Worm (Caenorhabditis elegans): ENCODE results near the gene tag-266.

tag-266 gene

ce11 chrIII:658357-658756 lies 18.3 kb upstream of the tag-266 start, which contains the start of gene C09F5.1:
C09F5.1 (plus strand) TSS chrIII:658709.
- TF ChIP-seq cog-1 (tag; optimal IDR thresholded peaks at IDR 0.05): no peak
- no peak for TF ChIP-seq flt-1 (GFP tag; IDR thresholded peaks at IDR 0.05)
- no peak for TF ChIP-seq med-1 (GFP tag; optimal IDR thresholded peaks at IDR 0.05; ENCODE audit: insufficient read depth)

ce11 chrIII:657241-657640 lies 17.2 kb upstream of the tag-266 start:
- TF ChIP-seq ref-1 (GFP tag; conservative IDR thresholded peaks at IDR 0.05) (no peak), med-1 (GFP tag; optimal IDR thresholded peaks at IDR 0.05; ENCODE audit: insufficient read depth) (no peak)

DNA sequence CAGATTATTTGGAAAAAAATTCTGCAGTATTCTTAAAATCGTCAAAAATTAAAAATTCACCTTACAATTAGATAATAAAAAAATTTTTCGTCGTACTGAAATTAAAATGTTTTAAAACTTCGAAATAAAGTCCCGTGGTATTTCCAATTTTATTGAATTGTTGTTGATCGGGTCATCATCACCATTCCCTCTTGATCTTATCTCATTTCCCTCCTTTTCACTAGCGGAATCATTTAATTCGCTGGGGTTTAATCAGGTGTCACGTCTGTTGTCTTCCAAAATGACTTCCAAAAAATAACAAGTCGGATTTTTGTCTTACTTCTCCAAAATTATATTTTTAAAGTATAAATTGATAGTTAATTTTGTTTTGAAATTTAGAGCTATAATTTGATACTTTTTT lies 16.6 kb upstream of the tag-266 start:
- TF ChIP-seq ztf-29 (GFP tag; IDR thresholded peaks at IDR 0.05): no peak
- no peak for TF ChIP-seq T22C8.4 (GFP tag; IDR thresholded peaks at IDR 0.05)
- no peak for TF ChIP-seq tab-1 (GFP tag; IDR thresholded peaks at IDR 0.05)
- TF ChIP-seq ref-1 (GFP tag; conservative IDR thresholded peaks at IDR 0.05): no peak

DNA sequence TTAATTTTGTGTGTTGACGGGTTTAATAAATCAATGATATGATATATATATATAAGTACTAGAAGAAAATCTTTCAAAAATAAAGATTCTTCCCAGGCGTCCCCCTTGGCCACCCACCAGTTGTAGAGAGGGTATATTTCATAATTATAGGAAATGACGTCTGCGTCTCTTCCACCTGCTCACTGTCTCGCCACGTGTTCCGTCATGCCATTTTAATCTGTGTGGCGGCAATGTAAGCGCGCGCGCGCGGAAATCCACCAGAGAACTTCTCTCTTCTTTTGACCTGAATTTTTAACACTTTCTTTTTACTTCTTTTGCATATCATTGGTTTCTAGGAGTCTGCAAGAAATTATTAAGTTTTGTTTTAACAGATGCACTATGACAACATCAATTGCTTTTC lies 14.3 kb upstream of the tag-266 start:
- TF ChIP-seq ref-1 (GFP tag; conservative IDR thresholded peaks at IDR 0.05) (no peak), ztf-29 (GFP tag; IDR thresholded peaks at IDR 0.05) (no peak), klf-2 (GFP tag; conservative IDR thresholded peaks at IDR 0.05) (no peak), T22C8.4 (GFP tag; IDR thresholded peaks at IDR 0.05) (no peak), med-1 (GFP tag; optimal IDR thresholded peaks at IDR 0.05; ENCODE audit: insufficient read depth) (no peak), ztf-23 (GFP tag; IDR thresholded peaks at IDR 0.05) (no peak), cog-1 (tag; optimal IDR thresholded peaks at IDR 0.05) (no peak), flt-1 (GFP tag; IDR thresholded peaks at IDR 0.05) (no peak), tab-1 (GFP tag; IDR thresholded peaks at IDR 0.05) (no peak)

DNA sequence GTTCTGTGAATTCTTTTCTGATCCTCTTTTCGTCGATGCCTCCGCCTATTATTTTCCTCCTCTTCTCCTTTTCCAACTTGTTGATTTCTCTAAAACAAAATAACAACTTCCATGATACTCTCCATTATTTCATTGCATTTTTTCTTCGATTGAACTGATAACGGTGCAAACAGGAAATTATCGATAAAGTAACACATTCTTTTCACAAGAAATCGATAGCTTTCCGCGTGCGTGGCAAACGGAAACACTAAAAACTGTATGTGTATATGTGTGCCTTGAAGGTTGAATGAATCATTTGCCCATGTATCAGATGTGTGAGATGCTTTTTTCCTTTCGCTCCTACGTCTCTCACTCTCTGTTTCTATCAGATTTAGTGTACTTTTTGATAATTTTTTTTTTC lies 11.6 kb upstream of the tag-266 start:
- TF ChIP-seq ref-1 (GFP tag; conservative IDR thresholded peaks at IDR 0.05): no peak
- TF ChIP-seq cog-1 (tag; optimal IDR thresholded peaks at IDR 0.05): no peak
- TF ChIP-seq ztf-23 (GFP tag; IDR thresholded peaks at IDR 0.05): no peak
- no peak for TF ChIP-seq tab-1 (GFP tag; IDR thresholded peaks at IDR 0.05)
- TF ChIP-seq ztf-29 (GFP tag; IDR thresholded peaks at IDR 0.05): no peak
- no peak for TF ChIP-seq klf-2 (GFP tag; conservative IDR thresholded peaks at IDR 0.05)
- TF ChIP-seq T22C8.4 (GFP tag; IDR thresholded peaks at IDR 0.05): no peak
- no peak for TF ChIP-seq med-1 (GFP tag; optimal IDR thresholded peaks at IDR 0.05; ENCODE audit: insufficient read depth)
- TF ChIP-seq flt-1 (GFP tag; IDR thresholded peaks at IDR 0.05): no peak

- no peak for TF ChIP-seq flt-1 (GFP tag; IDR thresholded peaks at IDR 0.05)
- TF ChIP-seq T22C8.4 (GFP tag; IDR thresholded peaks at IDR 0.05): no peak
- TF ChIP-seq ztf-23 (GFP tag; IDR thresholded peaks at IDR 0.05): no peak
- no peak for TF ChIP-seq ztf-29 (GFP tag; IDR thresholded peaks at IDR 0.05)
- TF ChIP-seq tab-1 (GFP tag; IDR thresholded peaks at IDR 0.05): no peak
- no peak for TF ChIP-seq cog-1 (tag; optimal IDR thresholded peaks at IDR 0.05)
- TF ChIP-seq klf-2 (GFP tag; conservative IDR thresholded peaks at IDR 0.05): no peak
- no peak for TF ChIP-seq med-1 (GFP tag; optimal IDR thresholded peaks at IDR 0.05; ENCODE audit: insufficient read depth)
- TF ChIP-seq ref-1 (GFP tag; conservative IDR thresholded peaks at IDR 0.05): no peak
Observed at ce11 chrIII:650539-650938, 10.5 kb upstream of the tag-266 start.

- no peak for TF ChIP-seq klf-2 (GFP tag; conservative IDR thresholded peaks at IDR 0.05)
- no peak for TF ChIP-seq tab-1 (GFP tag; IDR thresholded peaks at IDR 0.05)
- no peak for TF ChIP-seq flt-1 (GFP tag; IDR thresholded peaks at IDR 0.05)
- TF ChIP-seq ztf-29 (GFP tag; IDR thresholded peaks at IDR 0.05): no peak
Observed at ce11 chrIII:649935-650334, 9.9 kb upstream of the tag-266 start.

DNA sequence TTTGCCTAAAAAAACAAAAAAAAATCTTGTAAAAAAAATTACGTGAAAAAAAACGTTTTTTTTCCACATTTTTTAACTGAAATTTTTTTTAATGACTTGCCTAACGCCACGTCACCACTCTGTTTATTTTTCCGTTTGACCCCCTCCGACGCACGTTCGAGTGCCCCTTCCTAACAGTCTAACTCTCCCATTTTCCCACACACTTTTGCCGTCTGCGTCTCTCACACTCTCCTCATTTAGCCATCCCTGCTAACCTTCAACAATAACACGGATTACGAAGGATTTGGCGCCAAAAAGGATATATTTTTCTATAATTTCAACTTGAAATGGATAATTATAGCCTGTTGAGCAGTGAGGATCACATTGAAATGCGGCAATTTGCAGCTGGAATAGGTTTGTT lies 7.2 kb upstream of the tag-266 start:
- TF ChIP-seq ref-1 (GFP tag; conservative IDR thresholded peaks at IDR 0.05) (no peak), ztf-23 (GFP tag; IDR thresholded peaks at IDR 0.05) (no peak), med-1 (GFP tag; optimal IDR thresholded peaks at IDR 0.05; ENCODE audit: insufficient read depth) (no peak), tab-1 (GFP tag; IDR thresholded peaks at IDR 0.05) (no peak), T22C8.4 (GFP tag; IDR thresholded peaks at IDR 0.05) (no peak), klf-2 (GFP tag; conservative IDR thresholded peaks at IDR 0.05) (no peak), flt-1 (GFP tag; IDR thresholded peaks at IDR 0.05) (no peak), cog-1 (tag; optimal IDR thresholded peaks at IDR 0.05) (no peak), ztf-29 (GFP tag; IDR thresholded peaks at IDR 0.05) (no peak)

DNA sequence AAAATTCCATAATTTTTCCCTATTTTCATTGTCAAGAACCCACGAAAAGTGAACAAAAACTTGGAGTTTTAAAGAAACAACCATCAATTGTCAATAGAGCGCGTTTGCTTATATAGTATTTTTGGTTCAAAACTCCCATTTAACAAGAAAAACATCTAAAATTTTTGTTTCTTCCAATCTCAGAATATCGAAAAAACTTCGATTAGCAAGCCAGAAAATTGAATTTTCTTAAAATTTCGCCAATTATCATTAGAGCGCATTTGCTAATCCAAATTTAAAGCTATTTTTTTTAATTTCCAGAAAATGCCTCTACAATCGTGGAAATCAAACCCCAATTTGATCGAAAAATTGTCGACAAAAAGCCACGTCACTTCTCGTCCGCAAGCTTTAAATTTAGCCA lies 6.4 kb upstream of the tag-266 start, which contains the start of gene orai-1:
Gene orai-1, plus strand, starts transcription at position 301 of the 400 bp plus-strand sequence.
- TF ChIP-seq klf-2 (GFP tag; conservative IDR thresholded peaks at IDR 0.05) (no peak), tab-1 (GFP tag; IDR thresholded peaks at IDR 0.05) (no peak), med-1 (GFP tag; optimal IDR thresholded peaks at IDR 0.05; ENCODE audit: insufficient read depth) (no peak), ref-1 (GFP tag; conservative IDR thresholded peaks at IDR 0.05) (no peak), T22C8.4 (GFP tag; IDR thresholded peaks at IDR 0.05) (no peak), cog-1 (tag; optimal IDR thresholded peaks at IDR 0.05) (no peak), ztf-29 (GFP tag; IDR thresholded peaks at IDR 0.05) (no peak), flt-1 (GFP tag; IDR thresholded peaks at IDR 0.05) (no peak), ztf-23 (GFP tag; IDR thresholded peaks at IDR 0.05) (no peak)

ce11 chrIII:644660-645059 lies 4.6 kb upstream of the tag-266 start:
- TF ChIP-seq cog-1 (tag; optimal IDR thresholded peaks at IDR 0.05) (no peak), flt-1 (GFP tag; IDR thresholded peaks at IDR 0.05) (no peak), T22C8.4 (GFP tag; IDR thresholded peaks at IDR 0.05) (no peak), tab-1 (GFP tag; IDR thresholded peaks at IDR 0.05) (no peak), ref-1 (GFP tag; conservative IDR thresholded peaks at IDR 0.05) (no peak)

DNA sequence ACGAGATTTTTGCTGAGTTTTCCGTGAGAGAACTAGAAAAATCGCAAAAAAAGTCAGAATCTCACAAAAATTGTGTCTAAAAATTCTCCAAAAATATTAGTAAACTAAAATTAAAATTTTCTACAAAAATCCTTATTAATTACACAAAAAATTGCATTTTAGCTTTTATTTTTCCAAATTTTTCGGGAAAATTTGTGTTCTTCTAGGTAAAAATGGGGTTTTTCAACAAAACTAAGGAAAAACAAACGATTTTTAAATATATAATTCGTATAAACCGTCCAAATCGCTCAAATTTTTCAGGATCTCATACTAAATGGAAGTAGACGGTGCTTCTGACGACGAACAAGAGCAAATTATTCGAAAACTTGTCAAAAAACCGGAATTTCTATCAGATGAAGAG lies 1.7 kb upstream of the tag-266 start, which contains the start of gene W06E11.1:
Gene W06E11.1, plus strand, starts transcription at position 301 of the 400 bp plus-strand sequence.
- TF ChIP-seq med-1 (GFP tag; optimal IDR thresholded peaks at IDR 0.05; ENCODE audit: insufficient read depth): no peak
- no peak for TF ChIP-seq tab-1 (GFP tag; IDR thresholded peaks at IDR 0.05)
- TF ChIP-seq ztf-23 (GFP tag; IDR thresholded peaks at IDR 0.05): no peak
- TF ChIP-seq ref-1 (GFP tag; conservative IDR thresholded peaks at IDR 0.05): no peak
- TF ChIP-seq klf-2 (GFP tag; conservative IDR thresholded peaks at IDR 0.05): no peak
- no peak for TF ChIP-seq flt-1 (GFP tag; IDR thresholded peaks at IDR 0.05)
